Worm (Caenorhabditis elegans): ENCODE data around the gene F26C11.4.

ce11 chrII:9886216-9886615 lies 29.9 kb downstream of the F26C11.4 start, which contains the start of gene algn-8:
- TF ChIP-seq nhr-23 (tag; optimal IDR thresholded peaks at IDR 0.05) (no peak), ama-1 (optimal IDR thresholded peaks at IDR 0.05) (no peak), blmp-1 (tag; optimal IDR thresholded peaks at IDR 0.05; ENCODE audit: insufficient read depth) (no peak), alr-1 (tag; optimal IDR thresholded peaks at IDR 0.05) (no peak), lsy-2 (tag; optimal IDR thresholded peaks at IDR 0.05) (no peak), nhr-21 (tag; optimal IDR thresholded peaks at IDR 0.05) (no peak), mbf-1 (tag; optimal IDR thresholded peaks at IDR 0.05) (no peak), nhr-25 (tag; optimal IDR thresholded peaks at IDR 0.05) (no peak), peb-1 (tag; optimal IDR thresholded peaks at IDR 0.05) (no peak), zag-1 (tag; optimal IDR thresholded peaks at IDR 0.05) (no peak), crh-2 (tag; optimal IDR thresholded peaks at IDR 0.05) (no peak)

Data from whole organism, L2 larva.